Fruit fly (Drosophila melanogaster): ENCODE data around the gene Mcm3.
A peak's percentile ranks its signal among the peaks of the same experiment; 100 is the strongest.

The Mcm3 gene

dm6 chrX:5357035-5357434 lies 33.4 kb downstream of the Mcm3 start (continued):
- TF ChIP-seq CG13296 (GFP tag; optimal IDR thresholded peaks at IDR 0.05), result no peak
- peak; percentile 58; the same call in 2 of the 3 replicates for TF ChIP-seq dysf (GFP tag; IDR thresholded peaks at IDR 0.05)
- no peak for TF ChIP-seq CG10959 (GFP tag; IDR thresholded peaks at IDR 0.05)
- TF ChIP-seq hkb (optimal IDR thresholded peaks at IDR 0.05), result no peak
- peak; percentile 19; the same call in 1 of the 2 replicates for TF ChIP-seq hkb (GFP tag; IDR thresholded peaks at IDR 0.05)
- no peak for TF ChIP-seq sc (optimal IDR thresholded peaks at IDR 0.05)
- TF ChIP-seq sc (GFP tag; optimal IDR thresholded peaks at IDR 0.05), result no peak
- TF ChIP-seq caup (GFP tag; optimal IDR thresholded peaks at IDR 0.05; ENCODE audit: severe bottlenecking), result no peak
- TF ChIP-seq pzg (GFP tag; optimal IDR thresholded peaks at IDR 0.05), result no peak
- TF ChIP-seq H2.0 (GFP tag; IDR thresholded peaks at IDR 0.05), result no peak
- no peak for TF ChIP-seq CG7987 (GFP tag; optimal IDR thresholded peaks at IDR 0.05)
- no peak for TF ChIP-seq danr (GFP tag; IDR thresholded peaks at IDR 0.05)
- no peak for TF ChIP-seq CG14050 (GFP tag; IDR thresholded peaks at IDR 0.05)
- TF ChIP-seq Bdp1 (GFP tag; optimal IDR thresholded peaks at IDR 0.05), result no peak
- no peak for TF ChIP-seq CG6272 (GFP tag; IDR thresholded peaks at IDR 0.05)
- peak; percentile 2 for TF ChIP-seq Ets65A (GFP tag)
- TF ChIP-seq CG11695 (GFP tag; IDR thresholded peaks at IDR 0.05), result no peak
- no peak for TF ChIP-seq pum (GFP tag; optimal IDR thresholded peaks at IDR 0.05)
- no peak for TF ChIP-seq sens-2 (GFP tag; IDR thresholded peaks at IDR 0.05)
- TF ChIP-seq CG30020 (tag; optimal IDR thresholded peaks at IDR 0.05), result no peak
- TF ChIP-seq fd64A (GFP tag; optimal IDR thresholded peaks at IDR 0.05), result no peak
- TF ChIP-seq CG6854 (GFP tag; optimal IDR thresholded peaks at IDR 0.05), result no peak
- TF ChIP-seq lola (GFP tag; optimal IDR thresholded peaks at IDR 0.05), result no peak
- TF ChIP-seq al (GFP tag; IDR thresholded peaks at IDR 0.05), result 0 out of 2 replicates have a peak, but pooled peaks have one; percentile 20
- TF ChIP-seq CG2120 (GFP tag; optimal IDR thresholded peaks at IDR 0.05), result peak; percentile 43
- TF ChIP-seq CG2202 (tag; optimal IDR thresholded peaks at IDR 0.05), result no peak
- TF ChIP-seq CG2129 (GFP tag; IDR thresholded peaks at IDR 0.05; ENCODE audit: partially characterized antibody), result no peak
- no peak for TF ChIP-seq Atf6 (GFP tag; IDR thresholded peaks at IDR 0.05)
- TF ChIP-seq CG30431 (GFP tag; optimal IDR thresholded peaks at IDR 0.05), result no peak
- 0 out of 2 replicates have a peak, but pooled peaks have one; percentile 10 for TF ChIP-seq ranshi (GFP tag; IDR thresholded peaks at IDR 0.05)
- TF ChIP-seq CG4854 (GFP tag; optimal IDR thresholded peaks at IDR 0.05), result no peak
- no peak for TF ChIP-seq CG16863 (GFP tag; optimal IDR thresholded peaks at IDR 0.05)
- no peak for TF ChIP-seq CG18599 (GFP tag; optimal IDR thresholded peaks at IDR 0.05)
- TF ChIP-seq TFAM (GFP tag; optimal IDR thresholded peaks at IDR 0.05), result no peak
- no peak for TF ChIP-seq prd (optimal IDR thresholded peaks at IDR 0.05)
- TF ChIP-seq prd (GFP tag; IDR thresholded peaks at IDR 0.05), result peak; percentile 36; the same call in 1 of the 3 replicates
- no peak for TF ChIP-seq psq (GFP tag; optimal IDR thresholded peaks at IDR 0.05)
- no peak for TF ChIP-seq cato (GFP tag; optimal IDR thresholded peaks at IDR 0.05; ENCODE audit: borderline replicate concordance)
- TF ChIP-seq CG14441 (GFP tag; IDR thresholded peaks at IDR 0.05), result peak; percentile 39; the same call in 1 of the 2 replicates
- peak; percentile 33 for TF ChIP-seq Sox102F (GFP tag; optimal IDR thresholded peaks at IDR 0.05)
- TF ChIP-seq CG11456 (GFP tag; IDR thresholded peaks at IDR 0.05), result 0 out of 3 replicates have a peak, but pooled peaks have one; percentile 33
- TF ChIP-seq CG18262 (tag; optimal IDR thresholded peaks at IDR 0.05), result no peak
- TF ChIP-seq gcm2 (GFP tag; optimal IDR thresholded peaks at IDR 0.05), result no peak
- no peak for TF ChIP-seq CG9817 (tag; optimal IDR thresholded peaks at IDR 0.05)
- no peak for TF ChIP-seq CG15011 (GFP tag; optimal IDR thresholded peaks at IDR 0.05)
- no peak for TF ChIP-seq CG32767 (GFP tag; IDR thresholded peaks at IDR 0.05)
- TF ChIP-seq Elba2 (GFP tag; optimal IDR thresholded peaks at IDR 0.05), result no peak
- peak; percentile 24 for TF ChIP-seq CG2678 (tag; optimal IDR thresholded peaks at IDR 0.05)
- peak; percentile 57; the same call in 2 of the 3 replicates for TF ChIP-seq row (GFP tag; IDR thresholded peaks at IDR 0.05)
- no peak for TF ChIP-seq CG3838 (GFP tag; optimal IDR thresholded peaks at IDR 0.05)
- no peak for TF ChIP-seq lbe (GFP tag; optimal IDR thresholded peaks at IDR 0.05)
- 0 out of 2 replicates have a peak, but pooled peaks have one; percentile 21 for TF ChIP-seq CG6689 (GFP tag; IDR thresholded peaks at IDR 0.05)
